Worm (Caenorhabditis elegans) whole organism, young adult: ENCODE results near the gene csa-1.

Source experiments
- ama-1 ChIP-seq, 3 experiments: fragments of 150-350 bp in 1 of 3; sonication (generic microtip) in 2 of 3; optimal IDR thresholded peaks; 2 replicates each; lab custom pipeline; 2014 to 2018; ENCODE audit warnings: missing biosample characterization in 2 of 3, missing genetic modification characterization in 2 of 3, missing genetic modification reagents in 2 of 3
- ceh-27 ChIP-seq: fragments of 200-800 bp; sonication (Bioruptor generic); optimal IDR thresholded peaks from 2 replicates; lab custom pipeline; 2018; ENCODE audit warnings: mild to moderate bottlenecking, missing genetic modification characterization, moderate library complexity, missing compliant biosample characterization
- dpl-1 ChIP-seq: fragments of 150-350 bp; optimal IDR thresholded peaks from 2 replicates; lab custom pipeline; 2014; ENCODE audit warnings: missing biosample characterization, missing genetic modification reagents, missing genetic modification characterization
- efl-1 ChIP-seq: fragments of 150-350 bp; optimal IDR thresholded peaks from 2 replicates; lab custom pipeline; 2014; ENCODE audit warnings: missing biosample characterization, missing genetic modification reagents, missing genetic modification characterization
- egl-18 ChIP-seq: fragments of 200-800 bp; sonication (Bioruptor generic); IDR thresholded peaks from 2 replicates; pipeline ENCODE4 v1.3.6; 2022; ENCODE audit warnings: missing genetic modification reagents, missing genetic modification characterization, missing compliant biosample characterization
- egrh-3 ChIP-seq: fragments of 200-800 bp; sonication (Bioruptor generic); IDR thresholded peaks from 2 replicates; pipeline ENCODE4 v1.3.6; 2022; ENCODE audit warnings: missing genetic modification reagents, missing genetic modification characterization, missing compliant biosample characterization
- nfyb-1 ChIP-seq: fragments of 200-800 bp; sonication (Bioruptor generic); IDR thresholded peaks from 2 replicates; pipeline ENCODE4 v1.3.6; 2022; ENCODE audit warnings: missing genetic modification reagents, missing genetic modification characterization, missing compliant biosample characterization
- nhr-27 ChIP-seq: fragments of 200-800 bp; sonication (Bioruptor generic); optimal IDR thresholded peaks from 2 replicates; lab custom pipeline; 2018; ENCODE audit warnings: mild to moderate bottlenecking, missing genetic modification characterization, moderate library complexity, missing compliant biosample characterization
- snpc-4 ChIP-seq, 5 experiments: fragments of 150-350 bp in 1 of 5; sonication (generic microtip) in 4 of 5; optimal IDR thresholded peaks; 2 replicates each; lab custom pipeline; 2014 to 2018; ENCODE audit warnings: missing genetic modification characterization in 5 of 5, missing biosample characterization in 3 of 5, antibody characterized with exemption in 2 of 5, mild to moderate bottlenecking in 2 of 5, missing compliant biosample characterization in 2 of 5, missing genotype in 2 of 5, moderate library complexity in 2 of 5, missing genetic modification reagents in 1 of 5
- ztf-22 ChIP-seq: fragments of 200-800 bp; sonication (Bioruptor generic); optimal IDR thresholded peaks from 2 replicates; lab custom pipeline; 2018; ENCODE audit warnings: mild to moderate bottlenecking, missing genetic modification characterization, moderate library complexity, missing compliant biosample characterization

- TF ChIP-seq ztf-22 (GFP tag; lab: Kevin White, UChicago) = no peak
- TF ChIP-seq nfyb-1 (GFP tag; lab: Robert Waterston, UW) = no peak
- TF ChIP-seq nhr-27 (tag; lab: Kevin White, UChicago) = no peak
- TF ChIP-seq ama-1 (optimal IDR thresholded peaks at IDR 0.05; lab: Kevin White, UChicago) = no peak
- TF ChIP-seq ama-1 (GFP tag; optimal IDR thresholded peaks at IDR 0.05; lab: Kevin White, UChicago) = no peak
- no peak for TF ChIP-seq egrh-3 (GFP tag; lab: Robert Waterston, UW)
- no peak for TF ChIP-seq ceh-27 (GFP tag; lab: Kevin White, UChicago)
- no peak for TF ChIP-seq efl-1
- TF ChIP-seq dpl-1 (GFP tag; lab: Kevin White, UChicago) = no peak
- TF ChIP-seq egl-18 (GFP tag; lab: Robert Waterston, UW) = no peak
- TF ChIP-seq snpc-4 (GFP tag; optimal IDR thresholded peaks at IDR 0.05; lab: Kevin White, UChicago) = no peak
- no peak for TF ChIP-seq snpc-4 (tag; optimal IDR thresholded peaks at IDR 0.05; lab: Kevin White, UChicago)
These were observed 2.7 kb downstream of the csa-1 start for ce11 chrII:9316801-9317200.
